Worm (Caenorhabditis elegans) whole organism, late embryonic: ENCODE results near the gene F53F4.2.

Experiments
- C38D4.7 ChIP-seq: fragments of 200-800 bp; sonication (Bioruptor generic); optimal IDR thresholded peaks from 2 replicates; lab custom pipeline; 2018; ENCODE audit warnings: mild to moderate bottlenecking, missing genetic modification characterization, moderate library complexity, missing compliant biosample characterization
- F13H6.1 ChIP-seq: sonication (generic microtip); optimal IDR thresholded peaks from 2 replicates; lab custom pipeline; 2016; ENCODE audit warnings: missing genetic modification characterization, missing compliant biosample characterization
- Y22D7AL.16 ChIP-seq: sonication (generic microtip); optimal IDR thresholded peaks from 2 replicates; lab custom pipeline; 2016; ENCODE audit warnings: missing genetic modification characterization, missing compliant biosample characterization
- ama-1 ChIP-seq: fragments of 150-350 bp; optimal IDR thresholded peaks from 2 replicates; lab custom pipeline; 2014
- ceh-18 ChIP-seq: sonication (generic microtip); optimal IDR thresholded peaks from 2 replicates; lab custom pipeline; 2016; ENCODE audit warnings: missing genetic modification characterization, missing compliant biosample characterization
- ceh-19 ChIP-seq: fragments of 200-800 bp; sonication (Bioruptor generic); optimal IDR thresholded peaks from 2 replicates; lab custom pipeline; 2018; ENCODE audit warnings: mild to moderate bottlenecking, missing genetic modification characterization, missing compliant biosample characterization
- ceh-2 ChIP-seq: sonication (generic microtip); optimal IDR thresholded peaks from 2 replicates; lab custom pipeline; 2016; ENCODE audit warnings: missing genotype, missing genetic modification characterization, missing compliant biosample characterization
- ceh-22 ChIP-seq: sonication (generic microtip); optimal IDR thresholded peaks from 2 replicates; lab custom pipeline; 2017; ENCODE audit warnings: missing biosample characterization, missing genetic modification characterization
- ceh-31 ChIP-seq: sonication (generic microtip); optimal IDR thresholded peaks from 2 replicates; lab custom pipeline; 2016; ENCODE audit warnings: missing genetic modification characterization, missing compliant biosample characterization
- ceh-34 ChIP-seq: sonication (generic microtip); optimal IDR thresholded peaks from 2 replicates; lab custom pipeline; 2016; ENCODE audit warnings: mild to moderate bottlenecking, missing genetic modification characterization, missing compliant biosample characterization
- ceh-45 ChIP-seq: fragments of 200-800 bp; sonication (Bioruptor generic); IDR thresholded peaks from 2 replicates; pipeline ENCODE4 v1.3.6; 2022; ENCODE audit warnings: missing genetic modification reagents, missing genetic modification characterization, missing compliant biosample characterization
- ceh-48 ChIP-seq: sonication (generic microtip); optimal IDR thresholded peaks from 2 replicates; lab custom pipeline; 2016; ENCODE audit warnings: missing genetic modification characterization, inconsistent platforms, missing compliant biosample characterization
- ceh-6 ChIP-seq: fragments of 200-800 bp; sonication (Bioruptor generic); optimal IDR thresholded peaks from 2 replicates; lab custom pipeline; 2018; ENCODE audit warnings: mild to moderate bottlenecking, missing genetic modification characterization, missing compliant biosample characterization
- che-1 ChIP-seq: sonication (generic microtip); optimal IDR thresholded peaks from 2 replicates; lab custom pipeline; 2016; ENCODE audit warnings: mild to moderate bottlenecking, missing genetic modification characterization, missing compliant biosample characterization
- dve-1 ChIP-seq: sonication (generic microtip); optimal IDR thresholded peaks from 2 replicates; lab custom pipeline; 2017; ENCODE audit warnings: antibody characterized with exemption, mild to moderate bottlenecking, missing genetic modification characterization, missing compliant biosample characterization
- elt-2 ChIP-seq: sonication (generic microtip); optimal IDR thresholded peaks from 2 replicates; lab custom pipeline; 2016; ENCODE audit warnings: missing genetic modification reagents, missing genetic modification characterization, missing compliant biosample characterization
- elt-4 ChIP-seq: sonication (generic microtip); optimal IDR thresholded peaks from 2 replicates; lab custom pipeline; 2016; ENCODE audit warnings: missing genetic modification characterization, missing compliant biosample characterization
- ets-4 ChIP-seq: sonication (generic microtip); optimal IDR thresholded peaks from 2 replicates; lab custom pipeline; 2016; ENCODE audit warnings: missing genetic modification characterization, missing compliant biosample characterization
- eyg-1 ChIP-seq: sonication (generic microtip); optimal IDR thresholded peaks from 2 replicates; lab custom pipeline; 2016; ENCODE audit warnings: missing genotype, missing genetic modification characterization, missing compliant biosample characterization
- fax-1 ChIP-seq: sonication (generic microtip); optimal IDR thresholded peaks from 2 replicates; lab custom pipeline; 2016; ENCODE audit warnings: missing genotype, missing genetic modification characterization, missing compliant biosample characterization
- fkh-10 ChIP-seq: fragments of 150-350 bp; optimal IDR thresholded peaks from 2 replicates; lab custom pipeline; 2014; ENCODE audit warnings: missing biosample characterization, missing genetic modification reagents, missing genetic modification characterization
- hlh-13 ChIP-seq: fragments of 200-800 bp; sonication (Bioruptor generic); optimal IDR thresholded peaks from 2 replicates; lab custom pipeline; 2018; ENCODE audit warnings: mild to moderate bottlenecking, missing genetic modification characterization, missing compliant biosample characterization
- hlh-15 ChIP-seq: sonication (generic microtip); optimal IDR thresholded peaks from 2 replicates; lab custom pipeline; 2016; ENCODE audit warnings: missing genetic modification characterization, missing compliant biosample characterization
- hlh-30 ChIP-seq: sonication (generic microtip); optimal IDR thresholded peaks from 2 replicates; lab custom pipeline; 2017; ENCODE audit warnings: antibody characterized with exemption, missing genetic modification characterization, missing compliant biosample characterization; ENCODE audit not compliant: insufficient read depth
- lim-6 ChIP-seq: sonication (generic microtip); optimal IDR thresholded peaks from 2 replicates; lab custom pipeline; 2016; ENCODE audit warnings: missing genetic modification characterization, missing compliant biosample characterization
- nfya-1 ChIP-seq: sonication (generic microtip); optimal IDR thresholded peaks from 2 replicates; lab custom pipeline; 2017; ENCODE audit warnings: missing genetic modification characterization, mild to moderate bottlenecking, missing compliant biosample characterization, antibody characterized with exemption, moderate library complexity
- nhr-11 ChIP-seq: fragments of 150-350 bp; optimal IDR thresholded peaks from 2 replicates; lab custom pipeline; 2014; ENCODE audit warnings: missing biosample characterization, missing genetic modification characterization
- npax-4 ChIP-seq: sonication (generic microtip); optimal IDR thresholded peaks from 2 replicates; lab custom pipeline; 2016; ENCODE audit warnings: missing genetic modification characterization, missing compliant biosample characterization
- odd-2 ChIP-seq: sonication (generic microtip); optimal IDR thresholded peaks from 2 replicates; lab custom pipeline; 2017; ENCODE audit warnings: antibody characterized with exemption, mild to moderate bottlenecking, missing genetic modification characterization, missing compliant biosample characterization
- pag-3 ChIP-seq: sonication (generic microtip); optimal IDR thresholded peaks from 2 replicates; lab custom pipeline; 2016; ENCODE audit warnings: missing compliant biosample characterization, missing genetic modification characterization, borderline replicate concordance
- pat-9 ChIP-seq: fragments of 200-800 bp; sonication (Bioruptor generic); optimal IDR thresholded peaks from 2 replicates; lab custom pipeline; 2018; ENCODE audit warnings: mild to moderate bottlenecking, missing genetic modification characterization, moderate library complexity, missing compliant biosample characterization
- pha-2 ChIP-seq: sonication (generic microtip); optimal IDR thresholded peaks from 2 replicates; lab custom pipeline; 2017; ENCODE audit warnings: mild to moderate bottlenecking, missing genetic modification characterization, missing compliant biosample characterization
- pha-4 ChIP-seq: fragments of 150-350 bp; optimal IDR thresholded peaks from 2 replicates; lab custom pipeline; 2018; ENCODE audit warnings: missing biosample characterization, missing genetic modification reagents, missing genetic modification characterization
- pqm-1 ChIP-seq: sonication (generic microtip); optimal IDR thresholded peaks from 2 replicates; lab custom pipeline; 2016; ENCODE audit warnings: missing genetic modification characterization, missing compliant biosample characterization
- pros-1 ChIP-seq: fragments of 150-350 bp; optimal IDR thresholded peaks from 2 replicates; lab custom pipeline; 2014; ENCODE audit warnings: missing biosample characterization, missing genetic modification reagents, missing genetic modification characterization
- rnt-1 ChIP-seq: sonication (generic microtip); optimal IDR thresholded peaks from 2 replicates; lab custom pipeline; 2016; ENCODE audit warnings: missing genetic modification characterization, missing compliant biosample characterization
- sdc-2 ChIP-seq: sonication (generic microtip); optimal IDR thresholded peaks from 2 replicates; lab custom pipeline; 2016; ENCODE audit warnings: missing genotype, missing genetic modification characterization, missing compliant biosample characterization
- sox-2 ChIP-seq: fragments of 200-800 bp; sonication (Bioruptor generic); IDR thresholded peaks from 2 replicates; pipeline ENCODE4 v1.3.6; 2022; ENCODE audit warnings: missing genetic modification reagents, missing genetic modification characterization, missing compliant biosample characterization
- syd-9 ChIP-seq: sonication (generic microtip); optimal IDR thresholded peaks from 2 replicates; lab custom pipeline; 2016; ENCODE audit warnings: mild to moderate bottlenecking, missing genetic modification characterization, moderate library complexity, missing compliant biosample characterization
- tbx-2 ChIP-seq: sonication (generic microtip); optimal IDR thresholded peaks from 2 replicates; lab custom pipeline; 2016; ENCODE audit warnings: missing genetic modification characterization, missing compliant biosample characterization
- unc-3 ChIP-seq, 2 experiments: fragments of 200-800 bp in 1 of 2; sonication (Bioruptor generic) in 1 of 2; sonication (generic microtip) in 1 of 2; conservative IDR thresholded peaks in 1 of 2; optimal IDR thresholded peaks in 1 of 2; 2 replicates each; pipeline versions ENCODE4 v1.3.6 to Lab custom; 2016 to 2022; ENCODE audit warnings: missing compliant biosample characterization in 2 of 2, missing genetic modification characterization in 2 of 2, missing genetic modification reagents in 1 of 2
- unc-42 ChIP-seq: sonication (generic microtip); optimal IDR thresholded peaks from 2 replicates; lab custom pipeline; 2016; ENCODE audit warnings: missing genotype, missing genetic modification characterization, missing compliant biosample characterization
- unc-55 ChIP-seq: sonication (generic microtip); optimal IDR thresholded peaks from 2 replicates; lab custom pipeline; 2017; ENCODE audit warnings: missing biosample characterization, missing genetic modification reagents, missing genetic modification characterization
- ztf-16 ChIP-seq: sonication (generic microtip); optimal IDR thresholded peaks from 2 replicates; lab custom pipeline; 2017; ENCODE audit warnings: missing genetic modification characterization, missing compliant biosample characterization

The F53F4.2 gene

DNA sequence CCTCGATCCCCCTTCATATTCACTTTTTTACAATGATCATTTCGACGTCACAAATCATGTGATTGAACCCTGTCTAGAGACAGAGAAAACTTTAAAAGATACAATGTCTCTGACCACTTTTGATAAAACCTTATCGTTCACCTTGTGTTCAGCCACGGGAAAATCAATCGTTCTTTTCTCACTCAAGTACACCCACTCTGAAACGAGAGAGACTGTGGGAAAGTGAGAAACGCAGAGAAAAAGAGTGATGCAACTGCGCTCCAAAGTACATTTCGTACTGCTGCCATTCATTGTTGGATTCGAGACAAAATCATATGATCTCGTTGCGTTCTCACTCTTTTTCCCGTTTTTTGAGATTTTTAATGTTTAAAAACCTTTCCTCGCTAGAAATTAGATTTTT, 24.2 kb downstream of the F53F4.2 start:
- TF ChIP-seq ceh-6 (GFP tag; lab: Kevin White, UChicago) (no peak), lim-6 (no peak), ceh-18 (tag; lab: Kevin White, UChicago) (peak; percentile 51), sdc-2 (tag; lab: Kevin White, UChicago) (no peak), pag-3 (no peak), elt-4 (tag; lab: Kevin White, UChicago) (no peak), C38D4.7 (GFP tag; lab: Kevin White, UChicago) (no peak), ceh-22 (peak; percentile 12), ceh-19 (GFP tag; lab: Kevin White, UChicago) (no peak), pat-9 (tag; lab: Kevin White, UChicago) (no peak), elt-2 (peak; percentile 64), pros-1 (tag; lab: Kevin White, UChicago) (no peak), unc-42 (tag; lab: Kevin White, UChicago) (peak; percentile 5), Y22D7AL.16 (tag; lab: Kevin White, UChicago) (no peak), eyg-1 (tag; lab: Kevin White, UChicago) (no peak), unc-55 (peak; percentile 45), ceh-31 (peak; percentile 49), ceh-48 (peak; percentile 26), nfya-1 (tag; lab: Kevin White, UChicago) (peak; percentile 67), sox-2 (peak; percentile 15; the same call in 1 of the 2 replicates), pqm-1 (tag; lab: Kevin White, UChicago) (no peak), ztf-16 (no peak), hlh-30 (tag; lab: Kevin White, UChicago) (peak; percentile 94), tbx-2 (tag; lab: Kevin White, UChicago) (peak; percentile 26)

DNA sequence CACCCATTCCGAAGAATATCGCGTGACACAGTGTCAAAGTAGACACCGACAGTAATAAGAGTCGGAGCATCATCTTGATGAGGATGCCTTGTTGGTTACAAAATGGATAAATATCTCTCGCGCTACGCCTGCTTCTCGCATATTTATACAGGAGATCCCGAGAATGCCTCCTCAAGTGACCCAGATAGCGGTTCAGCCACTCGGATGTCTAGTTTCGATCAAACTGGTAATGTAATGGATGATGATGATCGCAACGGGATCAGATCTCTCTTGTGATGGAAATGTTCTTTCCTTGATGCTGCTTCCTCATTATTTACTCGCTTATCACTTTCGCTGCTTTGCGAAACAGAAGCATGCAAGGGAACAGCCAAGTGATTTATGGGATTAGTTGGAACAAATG, 25.6 kb downstream of the F53F4.2 start, which contains the start of gene grl-17:
TSS of gene grl-17 (minus strand) at position 101 of the 400 bp plus-strand sequence.
- TF ChIP-seq ceh-34 (tag; lab: Kevin White, UChicago) (no peak), fax-1 (tag; lab: Kevin White, UChicago) (no peak), sox-2 (no peak), F13H6.1 (no peak), ama-1 (lab: Kevin White, UChicago) (no peak), hlh-15 (tag; lab: Kevin White, UChicago) (no peak), hlh-30 (tag; lab: Kevin White, UChicago) (no peak), unc-42 (tag; lab: Kevin White, UChicago) (no peak), eyg-1 (tag; lab: Kevin White, UChicago) (no peak), pros-1 (tag; lab: Kevin White, UChicago) (no peak), dve-1 (tag; lab: Kevin White, UChicago) (no peak), hlh-13 (no peak), odd-2 (tag; lab: Kevin White, UChicago) (no peak), pag-3 (no peak), unc-55 (no peak), ceh-45 (GFP tag; lab: Robert Waterston, UW) (no peak)

DNA sequence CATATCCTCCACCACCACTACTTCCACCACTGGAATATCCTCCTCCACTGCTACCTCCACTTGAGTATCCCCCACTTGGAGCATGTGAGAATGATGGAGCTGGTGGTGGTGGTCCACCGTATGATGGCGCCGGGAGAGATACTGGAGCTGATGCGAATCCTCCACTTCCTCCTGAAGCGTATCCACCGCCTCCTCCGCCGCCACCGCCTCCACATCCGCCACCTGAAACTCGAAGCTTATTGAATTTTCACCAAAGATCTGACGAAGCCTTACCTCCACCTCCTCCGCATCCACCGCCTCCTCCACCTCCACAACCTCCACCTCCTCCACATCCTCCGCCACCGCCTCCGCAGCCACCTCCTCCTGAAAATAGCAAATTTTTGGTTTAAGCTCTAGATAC, 26.6 kb downstream of the F53F4.2 start:
- TF ChIP-seq ceh-18 (tag; lab: Kevin White, UChicago) (no peak), unc-3 (GFP tag; conservative IDR thresholded peaks at IDR 0.05; lab: Robert Waterston, UW) (no peak), unc-3 (tag; optimal IDR thresholded peaks at IDR 0.05; lab: Kevin White, UChicago) (no peak), ceh-6 (GFP tag; lab: Kevin White, UChicago) (no peak), C38D4.7 (GFP tag; lab: Kevin White, UChicago) (no peak), ztf-16 (no peak), pat-9 (tag; lab: Kevin White, UChicago) (no peak), pha-4 (tag; lab: Kevin White, UChicago) (no peak), syd-9 (tag; lab: Kevin White, UChicago) (no peak), nhr-11 (tag; lab: Kevin White, UChicago) (no peak), elt-2 (no peak), npax-4 (tag; lab: Kevin White, UChicago) (no peak), ceh-2 (tag; lab: Kevin White, UChicago) (no peak), pha-2 (tag; lab: Kevin White, UChicago) (no peak), fkh-10 (GFP tag; lab: Kevin White, UChicago) (no peak), che-1 (tag; lab: Kevin White, UChicago) (no peak), tbx-2 (tag; lab: Kevin White, UChicago) (no peak), rnt-1 (tag; lab: Kevin White, UChicago) (no peak), ets-4 (tag; lab: Kevin White, UChicago) (no peak)
- TF ChIP-seq, all 69 proteins: peak for 0
